Fruit fly (Drosophila melanogaster): Measurements from ENCODE around the gene Mhc.

The Mhc gene

dm6 chr2L:16837158-16837557 lies 70.8 kb downstream of the Mhc start, which contains the start of gene Nepl9:
Nepl9 (minus strand) TSS chr2L:16837258.
- TF ChIP-seq CG17801 (GFP tag; optimal IDR thresholded peaks at IDR 0.05; ENCODE audit: partially characterized antibody) = no peak

dm6 chr2L:16837672-16838071 lies 71.3 kb downstream of the Mhc start, which contains the start of the genes SclA and SclB:
SclA (plus strand) TSS chr2L:16837972.
SclB (plus strand) TSS chr2L:16837972.
- no peak for TF ChIP-seq CG17801 (GFP tag; optimal IDR thresholded peaks at IDR 0.05; ENCODE audit: partially characterized antibody)
